Fruit fly (Drosophila melanogaster): ENCODE results near the gene Rcc1.

Gene Rcc1

DNA sequence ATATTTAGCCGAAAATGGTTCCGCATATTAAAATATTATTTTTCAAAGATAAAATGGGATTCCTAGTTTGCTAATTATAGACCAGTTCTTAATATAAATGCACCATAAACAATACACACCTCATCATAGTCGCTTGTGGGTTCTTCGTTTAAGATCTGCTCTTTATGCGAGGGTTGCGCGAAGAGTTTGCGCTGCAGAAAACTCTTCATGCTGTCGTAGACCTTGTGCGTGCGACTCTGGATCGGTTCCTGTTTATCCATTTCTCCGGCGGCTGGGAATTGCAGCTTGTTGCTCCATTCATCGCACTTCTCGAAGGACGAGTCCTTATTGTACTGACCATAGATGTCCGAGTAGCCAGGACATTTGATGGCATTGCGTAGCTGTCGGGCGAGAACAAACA, 36.1 kb upstream of the Rcc1 start:
- peak; percentile 48 for TF ChIP-seq Ets65A (GFP tag)
- TF ChIP-seq CG18476 (GFP tag; optimal IDR thresholded peaks at IDR 0.05), result peak; percentile 92
- no peak for TF ChIP-seq Pdp1 (GFP tag; optimal IDR thresholded peaks at IDR 0.05)
- TF ChIP-seq ci (GFP tag; IDR thresholded peaks at IDR 0.05), result no peak

DNA sequence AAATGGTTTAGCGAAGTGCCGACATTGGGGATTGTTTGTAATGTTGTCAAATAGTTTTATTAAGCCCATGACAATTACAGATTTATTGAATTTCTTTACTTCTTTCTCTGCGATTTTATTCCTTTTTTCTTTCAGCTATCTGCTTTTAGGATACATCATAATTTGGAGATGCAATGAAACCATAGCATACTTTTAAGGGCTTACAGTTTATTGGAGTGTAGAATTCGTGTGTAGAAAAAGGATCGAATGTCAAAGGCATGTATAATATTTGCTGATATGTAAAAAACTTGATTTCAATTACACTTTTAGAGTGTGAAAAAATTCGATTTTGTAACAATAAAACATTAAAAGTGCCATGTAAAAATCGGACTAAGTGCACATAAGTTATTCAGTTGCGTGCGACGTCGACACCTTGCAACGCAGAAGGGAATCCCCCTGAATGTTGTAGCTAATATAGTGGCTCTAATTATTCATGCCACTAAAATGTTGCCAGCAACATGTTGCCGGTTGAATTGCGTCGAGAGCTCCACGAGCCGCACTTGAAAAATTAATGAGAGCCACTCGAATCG, 34.4 kb upstream of the Rcc1 start:
- TF ChIP-seq Max (GFP tag; optimal IDR thresholded peaks at IDR 0.05), result no peak
- no peak for TF ChIP-seq GATAe (GFP tag; conservative IDR thresholded peaks at IDR 0.05)
- TF ChIP-seq gro (GFP tag; optimal IDR thresholded peaks at IDR 0.05), result no peak
- peak in 1 of 3 experiments; percentile 6 for TF ChIP-seq Stat92E (GFP tag; optimal IDR thresholded peaks at IDR 0.05)
- TF ChIP-seq CG7271 (tag; optimal IDR thresholded peaks at IDR 0.05), result no peak
- TF ChIP-seq sens (GFP tag), result peak; percentile 30
- TF ChIP-seq ewg (GFP tag; optimal IDR thresholded peaks at IDR 0.05), result no peak
- TF ChIP-seq ind (GFP tag; optimal IDR thresholded peaks at IDR 0.05), result no peak
- TF ChIP-seq ERR (GFP tag; optimal IDR thresholded peaks at IDR 0.05), result no peak
- peak; percentile 6 for TF ChIP-seq CG2712 (tag; optimal IDR thresholded peaks at IDR 0.05)
- TF ChIP-seq Bgb (GFP tag; IDR thresholded peaks at IDR 0.05; ENCODE audit: partially characterized antibody), result peak; percentile 34; the same call in 1 of the 2 replicates
- no peak for TF ChIP-seq Ptx1 (GFP tag; IDR thresholded peaks at IDR 0.05)
- TF ChIP-seq CG32767 (GFP tag; IDR thresholded peaks at IDR 0.05), result no peak
- TF ChIP-seq Rfx (GFP tag; IDR thresholded peaks at IDR 0.05), result no peak
- no peak for TF ChIP-seq CG11695 (GFP tag; IDR thresholded peaks at IDR 0.05)
- no peak for TF ChIP-seq da (GFP tag; optimal IDR thresholded peaks at IDR 0.05)
- peak; percentile 99 for TF ChIP-seq CG11504 (tag; optimal IDR thresholded peaks at IDR 0.05)
- TF ChIP-seq stwl (tag; optimal IDR thresholded peaks at IDR 0.05), result peak; percentile 38
- TF ChIP-seq Hmx (GFP tag; optimal IDR thresholded peaks at IDR 0.05), result no peak
- TF ChIP-seq CTCF (GFP tag; optimal IDR thresholded peaks at IDR 0.05), result peak; percentile 76
- peak; percentile 6 for TF ChIP-seq D (optimal IDR thresholded peaks at IDR 0.05)
- no peak for TF ChIP-seq D (GFP tag; optimal IDR thresholded peaks at IDR 0.05)
- peak; percentile 15; the same call in 1 of the 2 replicates for TF ChIP-seq amos (GFP tag; IDR thresholded peaks at IDR 0.05; ENCODE audit: partially characterized antibody)
- no peak for TF ChIP-seq CG7839 (tag; optimal IDR thresholded peaks at IDR 0.05)

DNA sequence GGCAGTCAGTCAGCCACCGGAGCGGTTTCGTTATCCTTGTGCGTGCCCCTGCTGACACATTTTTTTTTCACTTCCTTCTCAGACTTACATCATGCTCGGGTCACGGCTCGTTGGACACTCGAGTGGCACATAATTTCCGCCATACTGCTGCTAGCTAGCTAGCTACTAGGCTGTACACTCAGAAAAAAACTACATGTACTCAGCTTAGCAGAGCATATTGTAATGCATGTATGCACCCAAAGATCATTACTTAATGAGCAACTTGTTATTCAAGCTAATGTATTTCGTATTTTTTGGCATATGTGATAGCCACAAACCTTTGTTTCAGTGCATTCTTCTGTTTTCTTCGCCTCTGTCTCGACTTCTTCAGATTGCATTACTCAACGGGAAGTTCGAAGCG, 31.8 kb upstream of the Rcc1 start:
- TF ChIP-seq CG2712 (tag; optimal IDR thresholded peaks at IDR 0.05), result peak; percentile 19
- no peak for TF ChIP-seq CG15011 (GFP tag; optimal IDR thresholded peaks at IDR 0.05)
- TF ChIP-seq CG9797 (GFP tag; optimal IDR thresholded peaks at IDR 0.05), result no peak
- peak; percentile 18 for TF ChIP-seq CG9727 (GFP tag; optimal IDR thresholded peaks at IDR 0.05)
- no peak for TF ChIP-seq CG5180 (GFP tag; optimal IDR thresholded peaks at IDR 0.05)
- no peak for TF ChIP-seq CG13624 (GFP tag; optimal IDR thresholded peaks at IDR 0.05)
- TF ChIP-seq Ets65A (GFP tag), result peak; percentile 92
- TF ChIP-seq Bgb (GFP tag; IDR thresholded peaks at IDR 0.05; ENCODE audit: partially characterized antibody), result no peak
- TF ChIP-seq Xrp1 (GFP tag; IDR thresholded peaks at IDR 0.05), result peak; percentile 58; the same call in 1 of the 2 replicates
- no peak for TF ChIP-seq CG30403 (GFP tag; optimal IDR thresholded peaks at IDR 0.05)
- TF ChIP-seq Dp (GFP tag; optimal IDR thresholded peaks at IDR 0.05), result no peak
- no peak for TF ChIP-seq CG4328 (GFP tag; optimal IDR thresholded peaks at IDR 0.05)
- no peak for TF ChIP-seq mam (GFP tag; optimal IDR thresholded peaks at IDR 0.05)
- TF ChIP-seq CTCF (GFP tag; optimal IDR thresholded peaks at IDR 0.05), result no peak
- peak; percentile 14 for TF ChIP-seq CG10462 (GFP tag; optimal IDR thresholded peaks at IDR 0.05)
- peak; percentile 21 for TF ChIP-seq CG16863 (GFP tag; optimal IDR thresholded peaks at IDR 0.05)
- no peak for TF ChIP-seq Fer2 (tag; optimal IDR thresholded peaks at IDR 0.05)
- TF ChIP-seq CG2129 (GFP tag; IDR thresholded peaks at IDR 0.05; ENCODE audit: partially characterized antibody), result no peak
- no peak for TF ChIP-seq h (optimal IDR thresholded peaks at IDR 0.05)
- TF ChIP-seq fd64A (GFP tag; optimal IDR thresholded peaks at IDR 0.05), result no peak
- no peak for TF ChIP-seq CG6272 (GFP tag; IDR thresholded peaks at IDR 0.05)
- TF ChIP-seq zfh1 (GFP tag; IDR thresholded peaks at IDR 0.05), result peak; percentile 65; the same call in 2 of the 3 replicates
- TF ChIP-seq D (optimal IDR thresholded peaks at IDR 0.05), result no peak
- TF ChIP-seq D (GFP tag; optimal IDR thresholded peaks at IDR 0.05), result no peak
- no peak for TF ChIP-seq Nf-YC (tag; optimal IDR thresholded peaks at IDR 0.05)
- TF ChIP-seq Gsc (GFP tag; IDR thresholded peaks at IDR 0.05), result no peak
- no peak for TF ChIP-seq Scr (GFP tag; IDR thresholded peaks at IDR 0.05; ENCODE audit: partially characterized antibody)

All from whole organism, embryonic.